Fruit fly (Drosophila melanogaster) whole organism: Measurements from ENCODE around the gene sens-2.

Experiments used
- CG8478 ChIP-seq: fragments of >200 bp; optimal IDR thresholded peaks from 2 replicates; lab custom pipeline; 2018; ENCODE audit warnings: inconsistent platforms
- Dll ChIP-seq: fragments of >200 bp; optimal IDR thresholded peaks from 2 replicates; lab custom pipeline; 2017
- EcR ChIP-seq, 2 experiments: fragments of >200 bp; optimal IDR thresholded peaks; 2 replicates each; lab custom pipeline; 2017; ENCODE audit warnings: missing biosample characterization in 2 of 2, missing genetic modification characterization in 2 of 2, missing genetic modification reagents in 2 of 2
- pan ChIP-seq: fragments of >200 bp; optimal IDR thresholded peaks from 2 replicates; lab custom pipeline; 2017
- psq ChIP-seq: fragments of >200 bp; optimal IDR thresholded peaks from 2 replicates; lab custom pipeline; 2017
- usp ChIP-seq: fragments of >200 bp; optimal IDR thresholded peaks from 2 replicates; lab custom pipeline; 2017; ENCODE audit warnings: missing biosample characterization, missing genetic modification characterization, mixed read lengths

Gene sens-2

DNA sequence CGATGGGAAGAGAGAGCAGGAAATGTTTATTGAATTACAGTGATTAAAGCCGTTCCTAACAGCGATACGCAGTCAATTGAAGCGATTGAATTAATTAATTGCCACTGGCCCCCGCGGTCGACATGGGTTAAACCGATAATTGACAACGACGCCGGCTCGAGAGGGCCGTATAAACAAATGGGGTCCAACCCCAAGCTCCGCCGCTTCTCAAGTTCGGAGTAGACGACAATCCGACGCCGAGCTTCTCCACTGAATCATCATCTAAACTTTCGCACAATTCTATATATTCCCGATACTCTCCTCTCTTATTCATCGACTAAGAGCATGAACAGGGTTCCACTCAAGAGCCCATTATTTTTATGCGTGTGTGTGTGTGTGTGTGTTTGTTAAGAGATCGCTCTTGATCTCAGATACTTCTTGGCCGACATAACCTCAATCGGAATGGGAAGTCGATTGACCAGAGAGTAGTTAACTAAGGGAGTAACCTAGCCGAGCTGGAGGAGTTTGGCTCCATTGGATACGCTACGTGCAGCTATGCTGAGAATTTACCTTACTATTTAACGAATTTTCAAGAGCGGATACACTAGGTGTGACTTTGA, 29.8 kb upstream of the sens-2 start:
- TF ChIP-seq Dll (lab: Kevin White, UChicago) (no peak), pan (no peak), CG8478 (lab: Kevin White, UChicago) (no peak), psq (lab: Kevin White, UChicago) (no peak)

DNA sequence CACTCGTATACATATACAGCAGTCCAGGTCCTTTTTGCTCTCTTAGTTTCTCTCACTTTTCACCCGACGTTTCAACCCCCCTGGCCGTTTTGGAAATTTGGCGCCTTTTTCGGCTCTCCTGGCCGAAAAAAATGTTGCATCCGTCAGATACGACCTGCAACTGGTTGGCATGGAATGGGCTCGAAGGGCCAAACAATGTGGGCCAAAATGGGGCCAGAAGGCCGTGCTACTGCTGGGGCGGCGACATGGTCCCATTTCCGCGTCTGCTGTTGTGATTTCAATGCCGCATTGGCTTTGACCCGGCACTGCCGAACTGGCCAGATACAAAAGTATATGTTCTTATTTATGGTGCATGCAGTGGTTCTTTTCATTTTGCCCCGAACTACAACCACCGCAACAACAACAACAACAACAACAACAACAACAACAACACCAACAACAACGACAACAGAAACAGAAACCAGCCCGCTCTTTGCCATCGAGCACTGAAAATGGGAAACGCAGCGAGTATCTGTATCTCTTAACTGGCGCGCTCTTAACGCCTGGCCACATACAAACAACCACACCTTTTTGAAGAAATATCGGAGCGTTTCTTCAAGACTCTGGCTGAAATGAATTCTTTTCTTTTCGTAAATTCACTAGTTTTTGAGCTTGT, 27.8 kb upstream of the sens-2 start:
- TF ChIP-seq EcR (GFP tag; optimal IDR thresholded peaks at IDR 0.05; lab: Kevin White, UChicago) = no peak
- TF ChIP-seq usp (GFP tag; lab: Kevin White, UChicago) = no peak
- TF ChIP-seq CG8478 (lab: Kevin White, UChicago) = no peak
- TF ChIP-seq psq (lab: Kevin White, UChicago) = no peak
- no peak for TF ChIP-seq Dll (lab: Kevin White, UChicago)
- TF ChIP-seq pan = no peak

DNA sequence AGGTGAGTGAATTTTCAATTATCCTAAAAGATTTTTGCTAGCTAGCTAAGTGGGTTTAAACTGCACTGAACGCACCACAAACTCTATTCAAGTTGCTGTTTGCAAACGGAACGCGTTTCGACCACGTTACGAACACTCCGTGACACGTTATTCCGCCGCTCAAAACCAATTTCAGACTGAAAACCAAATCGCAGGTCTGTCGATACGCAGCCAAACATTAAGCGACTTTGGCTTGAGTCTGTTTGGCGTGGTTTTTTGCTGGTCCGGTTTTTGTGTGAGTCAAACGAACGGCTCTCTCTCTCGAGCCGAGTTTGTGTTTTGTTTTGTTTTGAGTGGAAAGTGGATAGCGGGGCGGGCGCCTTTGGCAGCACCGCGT, 27.3 kb upstream of the sens-2 start:
- TF ChIP-seq pan (no peak), EcR (GFP tag; optimal IDR thresholded peaks at IDR 0.05; lab: Kevin White, UChicago) (no peak), psq (lab: Kevin White, UChicago) (no peak), CG8478 (lab: Kevin White, UChicago) (no peak), usp (GFP tag; lab: Kevin White, UChicago) (no peak), Dll (lab: Kevin White, UChicago) (no peak)

DNA sequence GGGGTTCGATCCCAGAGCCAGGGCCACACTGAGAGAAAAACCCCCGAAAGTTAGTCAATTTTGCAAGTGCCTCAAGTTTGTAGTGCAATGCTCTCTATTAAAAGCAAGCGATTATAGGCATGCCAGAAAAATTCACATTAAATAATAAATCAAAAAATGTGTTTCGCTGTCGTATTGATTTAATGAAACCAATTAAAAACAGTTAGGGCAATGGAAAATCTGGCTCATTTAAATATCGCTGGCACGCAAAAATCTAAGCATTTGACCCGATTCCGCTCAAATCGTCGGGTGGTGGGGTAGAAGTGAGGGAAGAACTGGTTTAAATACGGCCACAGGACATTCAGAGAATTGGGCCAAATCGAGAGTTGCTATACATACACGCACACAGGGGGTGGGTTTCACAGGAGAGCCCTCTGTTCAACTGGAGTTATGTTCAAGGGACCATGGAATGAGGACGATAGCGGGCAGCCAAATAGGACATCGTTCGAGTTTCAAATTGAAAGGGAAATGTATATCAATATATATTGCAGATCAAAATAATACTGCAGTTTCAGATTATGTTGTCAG, 26.7 kb upstream of the sens-2 start:
- TF ChIP-seq usp (GFP tag; lab: Kevin White, UChicago) (no peak), EcR (GFP tag; optimal IDR thresholded peaks at IDR 0.05; lab: Kevin White, UChicago) (no peak), pan (no peak), CG8478 (lab: Kevin White, UChicago) (no peak), Dll (lab: Kevin White, UChicago) (no peak), psq (lab: Kevin White, UChicago) (no peak)

DNA sequence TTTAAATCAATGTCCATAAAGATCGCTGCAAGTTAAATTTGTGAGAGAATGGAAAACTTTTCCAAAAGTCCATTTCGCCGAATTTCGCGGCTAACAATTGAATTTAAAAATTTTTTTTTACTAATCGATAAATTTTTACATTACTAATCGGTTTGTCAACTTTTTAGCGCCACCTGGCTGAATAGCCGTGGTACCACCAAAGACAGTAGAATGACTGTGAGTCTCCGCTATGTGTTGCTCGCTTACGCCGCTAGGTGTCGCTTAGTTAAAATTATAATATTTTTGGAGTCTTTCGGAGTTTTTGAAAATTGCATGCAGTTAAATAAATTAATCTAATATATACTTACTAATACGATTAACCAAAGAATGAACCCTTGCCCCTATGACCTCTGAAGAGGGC, 24.3 kb upstream of the sens-2 start:
- TF ChIP-seq psq (lab: Kevin White, UChicago) (no peak), EcR (GFP tag; optimal IDR thresholded peaks at IDR 0.05; lab: Kevin White, UChicago) (no peak), Dll (lab: Kevin White, UChicago) (no peak), pan (no peak), usp (GFP tag; lab: Kevin White, UChicago) (no peak), CG8478 (lab: Kevin White, UChicago) (no peak)

DNA sequence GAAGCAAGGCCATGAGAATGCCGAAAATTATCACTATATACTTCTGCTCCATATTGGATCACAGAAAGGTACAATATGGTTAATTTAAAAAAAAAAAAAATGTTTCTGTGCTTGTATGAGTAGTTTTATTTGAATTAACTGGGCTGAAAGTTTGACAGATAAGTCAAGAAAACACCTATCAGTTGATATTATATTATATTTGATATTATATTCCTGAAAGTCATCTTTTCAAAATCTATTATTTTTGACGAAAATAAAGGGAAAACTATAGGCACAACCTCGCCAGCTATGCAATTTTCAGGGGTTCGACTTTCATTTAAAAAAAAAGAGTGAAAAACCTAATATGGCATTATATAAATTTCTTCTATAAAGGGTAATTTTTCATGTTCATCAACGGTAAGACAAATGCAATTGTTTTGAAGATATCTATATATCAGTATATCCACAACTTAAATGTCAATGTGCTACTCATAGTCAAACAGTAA, 22.9 kb upstream of the sens-2 start, which contains the start of the genes nrv2 and CG43610:
Gene nrv2 (minus strand): TSS at position 101 of the 485 bp plus-strand sequence.
Gene CG43610 (plus strand): TSS at position 435 of the 485 bp plus-strand sequence.
- no peak for TF ChIP-seq CG8478 (lab: Kevin White, UChicago)
- TF ChIP-seq Dll (lab: Kevin White, UChicago) = no peak
- TF ChIP-seq pan = no peak
- TF ChIP-seq usp (GFP tag; lab: Kevin White, UChicago) = no peak
- TF ChIP-seq EcR (GFP tag; optimal IDR thresholded peaks at IDR 0.05; lab: Kevin White, UChicago) = no peak
- no peak for TF ChIP-seq psq (lab: Kevin White, UChicago)

DNA sequence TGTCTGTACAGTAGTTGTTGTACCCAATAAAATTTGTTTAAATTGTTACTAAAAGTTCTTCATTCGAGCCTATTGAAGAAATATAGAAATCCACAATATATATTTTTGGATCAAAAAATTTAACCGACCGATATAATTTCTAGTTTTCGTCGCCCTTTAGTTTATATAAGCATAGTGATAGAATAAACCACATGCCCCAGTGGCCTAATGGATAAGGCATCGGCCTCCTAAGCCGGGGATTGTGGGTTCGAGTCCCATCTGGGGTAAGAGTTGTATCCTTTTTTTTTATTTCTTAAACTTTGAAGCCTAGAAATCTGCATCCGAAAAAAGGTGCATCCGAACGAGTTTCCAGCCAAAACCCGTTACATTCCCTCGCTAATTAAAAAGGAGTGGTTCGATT, 22.2 kb upstream of the sens-2 start:
- TF ChIP-seq CG8478 (lab: Kevin White, UChicago) (no peak), psq (lab: Kevin White, UChicago) (no peak), usp (GFP tag; lab: Kevin White, UChicago) (no peak), Dll (lab: Kevin White, UChicago) (no peak), EcR (GFP tag; optimal IDR thresholded peaks at IDR 0.05; lab: Kevin White, UChicago) (no peak)

DNA sequence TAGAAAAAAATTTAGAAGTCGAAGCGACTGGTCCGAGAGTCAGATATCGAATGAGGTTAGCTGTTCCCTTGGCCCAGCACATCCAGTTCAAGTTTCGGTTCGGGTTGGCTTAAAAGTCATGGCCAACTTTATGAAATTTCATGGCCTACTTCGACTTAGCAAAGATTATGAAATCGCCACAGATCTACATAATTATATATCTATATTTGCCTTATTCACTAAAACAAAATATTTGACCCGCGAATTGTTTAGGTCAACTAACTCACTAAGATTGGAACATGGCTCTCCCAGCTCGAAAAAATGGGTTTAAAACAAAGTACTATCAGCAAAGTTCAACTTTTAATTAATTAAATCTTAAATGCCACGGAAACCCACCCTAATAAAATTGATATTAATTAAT, 20.9 kb upstream of the sens-2 start, which contains the start of gene CG17376:
Gene CG17376 (minus strand): TSS at position 101 of the 400 bp plus-strand sequence.
- TF ChIP-seq pan = no peak
- TF ChIP-seq psq (lab: Kevin White, UChicago) = no peak
- TF ChIP-seq EcR (GFP tag; optimal IDR thresholded peaks at IDR 0.05; lab: Kevin White, UChicago) = no peak
- no peak for TF ChIP-seq usp (GFP tag; lab: Kevin White, UChicago)
- no peak for TF ChIP-seq CG8478 (lab: Kevin White, UChicago)

DNA sequence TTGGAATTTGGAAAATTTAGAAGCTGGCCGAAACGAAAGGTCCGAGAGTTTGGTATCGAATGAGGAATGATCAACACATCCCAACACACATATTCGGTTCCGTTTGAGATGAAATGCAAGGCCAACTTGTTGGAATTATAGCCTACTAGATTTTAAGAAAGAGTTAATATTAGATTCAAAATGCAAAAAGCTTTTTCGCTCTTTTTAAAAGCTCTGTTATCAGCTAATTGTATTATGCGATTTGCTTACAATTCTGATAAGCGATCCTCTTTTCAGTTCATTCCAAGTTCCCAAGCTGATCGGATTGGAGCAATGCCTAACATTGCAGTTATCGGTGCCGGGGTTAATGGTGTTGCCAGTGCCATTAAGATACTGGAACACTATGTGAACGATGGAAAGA, 19.0 kb upstream of the sens-2 start, which contains the start of the genes CG17377 and Daao2:
Gene CG17377 (minus strand): TSS at position 101 of the 400 bp plus-strand sequence.
Gene Daao2 (plus strand): TSS at position 272 of the 400 bp plus-strand sequence.
- no peak for TF ChIP-seq EcR (GFP tag; optimal IDR thresholded peaks at IDR 0.05; lab: Kevin White, UChicago)
- TF ChIP-seq usp (GFP tag; lab: Kevin White, UChicago) = no peak
- no peak for TF ChIP-seq psq (lab: Kevin White, UChicago)
- no peak for TF ChIP-seq CG8478 (lab: Kevin White, UChicago)
- TF ChIP-seq Dll (lab: Kevin White, UChicago) = no peak
- TF ChIP-seq pan = no peak

DNA sequence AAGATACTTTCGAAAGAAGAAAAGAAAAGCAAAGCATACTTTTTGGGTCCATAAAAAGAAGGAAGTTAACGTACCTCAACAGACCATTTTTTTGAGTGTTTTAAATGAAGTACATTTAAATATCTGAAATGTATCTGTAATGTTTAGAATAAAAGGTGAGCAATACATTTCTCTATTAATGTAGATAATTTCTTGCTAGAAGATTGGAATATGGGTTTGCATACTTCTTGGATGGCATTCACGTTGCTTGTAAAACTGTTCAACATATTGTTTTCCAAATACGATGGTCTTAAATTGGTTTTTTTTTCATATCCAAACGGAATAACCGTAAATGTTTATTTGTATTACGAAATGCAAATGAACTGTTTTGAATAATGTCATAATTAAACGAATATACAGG, 16.0 kb upstream of the sens-2 start, which contains the start of gene CG17375:
Gene CG17375 (minus strand): TSS at position 10 of the 400 bp plus-strand sequence.
- TF ChIP-seq CG8478 (lab: Kevin White, UChicago) (no peak), Dll (lab: Kevin White, UChicago) (no peak), pan (no peak), usp (GFP tag; lab: Kevin White, UChicago) (no peak), EcR (GFP tag; optimal IDR thresholded peaks at IDR 0.05; lab: Kevin White, UChicago) (no peak), psq (lab: Kevin White, UChicago) (no peak)

DNA sequence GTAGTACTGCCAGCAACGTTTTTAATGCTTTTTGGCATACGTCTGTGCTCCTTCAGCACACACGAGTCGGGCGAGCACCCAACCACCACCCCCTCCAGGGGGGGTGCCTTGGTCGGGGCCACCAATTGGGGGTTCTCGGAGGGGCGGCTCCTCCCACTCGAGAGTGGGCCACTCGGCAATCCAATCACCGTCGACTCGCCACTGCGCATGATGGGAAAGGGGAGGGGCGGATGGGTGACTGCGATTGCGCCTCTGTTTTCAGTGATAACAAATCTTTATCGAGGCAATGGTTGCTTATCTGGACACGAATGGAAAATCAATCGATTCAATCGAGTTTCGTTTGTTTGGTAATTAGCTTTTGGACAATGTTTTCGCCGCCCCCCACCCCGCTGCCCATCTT, 4.2 kb upstream of the sens-2 start:
- TF ChIP-seq EcR (GFP tag; optimal IDR thresholded peaks at IDR 0.05; lab: Kevin White, UChicago) (no peak), Dll (lab: Kevin White, UChicago) (no peak), CG8478 (lab: Kevin White, UChicago) (no peak), pan (no peak), usp (GFP tag; lab: Kevin White, UChicago) (no peak), psq (lab: Kevin White, UChicago) (no peak)
